Fruit fly (Drosophila melanogaster) whole organism, adult: ENCODE measurements around the gene Grx1.

Experiments
- CG11617 ChIP-seq: fragments of 200-800 bp; sonication (Bioruptor generic); optimal IDR thresholded peaks from 2 replicates; lab custom pipeline; 2017; ENCODE audit warnings: mild to moderate bottlenecking, missing biosample characterization, missing genetic modification reagents, missing genetic modification characterization
- CG12768 ChIP-seq: fragments of 200-800 bp; sonication (Bioruptor generic); optimal IDR thresholded peaks from 2 replicates; lab custom pipeline; 2017; ENCODE audit warnings: missing biosample characterization, missing genetic modification characterization, mild to moderate bottlenecking, moderate library complexity, missing genetic modification reagents
- CG14711 ChIP-seq: fragments of 200-800 bp; sonication (Bioruptor generic); optimal IDR thresholded peaks from 2 replicates; lab custom pipeline; 2018; ENCODE audit warnings: missing biosample characterization, mild to moderate bottlenecking, missing genetic modification characterization, moderate library complexity
- CG1620 ChIP-seq: fragments of 200-800 bp; sonication (Bioruptor generic); optimal IDR thresholded peaks from 2 replicates; lab custom pipeline; 2016; ENCODE audit warnings: missing biosample characterization, missing genetic modification characterization
- CG33017 ChIP-seq: fragments of 200-800 bp; sonication (Bioruptor generic); optimal IDR thresholded peaks from 2 replicates; lab custom pipeline; 2018; ENCODE audit warnings: missing biosample characterization, mild to moderate bottlenecking, missing genetic modification characterization, moderate library complexity
- CG5204 ChIP-seq: fragments of 200-800 bp; sonication (Bioruptor generic); optimal IDR thresholded peaks from 2 replicates; lab custom pipeline; 2016; ENCODE audit warnings: missing biosample characterization, missing genetic modification characterization
- CG7045 ChIP-seq: fragments of 200-800 bp; sonication (Bioruptor generic); optimal IDR thresholded peaks from 2 replicates; lab custom pipeline; 2017; ENCODE audit warnings: missing biosample characterization, mild to moderate bottlenecking, missing genetic modification characterization
- CG7101 ChIP-seq: fragments of 200-800 bp; sonication (Bioruptor generic); optimal IDR thresholded peaks from 2 replicates; lab custom pipeline; 2018; ENCODE audit warnings: missing biosample characterization, mild to moderate bottlenecking, missing genetic modification characterization, moderate library complexity
- Clk ChIP-seq: fragments of 200-800 bp; sonication (Bioruptor generic); optimal IDR thresholded peaks from 2 replicates; lab custom pipeline; 2017; ENCODE audit warnings: missing biosample characterization, missing genetic modification characterization
- Crg-1 ChIP-seq: fragments of 200-800 bp; sonication (Bioruptor generic); optimal IDR thresholded peaks from 2 replicates; lab custom pipeline; 2016; ENCODE audit warnings: missing biosample characterization, missing genetic modification characterization
- Hr96 ChIP-seq: fragments of 200-800 bp; sonication (Bioruptor generic); optimal IDR thresholded peaks from 2 replicates; lab custom pipeline; 2016; ENCODE audit warnings: missing biosample characterization, missing genetic modification characterization
- Mnt ChIP-seq: fragments of 200-800 bp; sonication (Bioruptor generic); optimal IDR thresholded peaks from 2 replicates; lab custom pipeline; 2016; ENCODE audit warnings: missing biosample characterization, mild to moderate bottlenecking, missing genetic modification characterization
- bab1 ChIP-seq: fragments of 200-800 bp; sonication (Bioruptor generic); optimal IDR thresholded peaks from 3 replicates; lab custom pipeline; 2019; ENCODE audit warnings: missing biosample characterization, mild to moderate bottlenecking, missing genetic modification characterization, moderate library complexity
- cic ChIP-seq: fragments of 200-800 bp; sonication (Bioruptor generic); optimal IDR thresholded peaks from 2 replicates; lab custom pipeline; 2017; ENCODE audit warnings: missing biosample characterization, mild to moderate bottlenecking, missing genetic modification characterization, moderate library complexity
- cnc ChIP-seq, 2 experiments: fragments of >200 bp; optimal IDR thresholded peaks; 2 replicates each; lab custom pipeline; 2017
- kay ChIP-seq: fragments of 200-800 bp; sonication (Bioruptor generic); peaks from one replicate; lab custom pipeline; 2016; ENCODE audit warnings: missing biosample characterization, missing genetic modification characterization, borderline replicate concordance
- ovo ChIP-seq: fragments of 200-800 bp; sonication (Bioruptor generic); optimal IDR thresholded peaks from 2 replicates; lab custom pipeline; 2016; ENCODE audit warnings: missing biosample characterization, missing genetic modification characterization
- pad ChIP-seq: fragments of 200-800 bp; sonication (Bioruptor generic); optimal IDR thresholded peaks from 3 replicates; lab custom pipeline; 2017; ENCODE audit warnings: missing biosample characterization, missing genetic modification characterization, mild to moderate bottlenecking, moderate library complexity, missing genetic modification reagents
- tj ChIP-seq: fragments of 200-800 bp; sonication (Bioruptor generic); optimal IDR thresholded peaks from 3 replicates; lab custom pipeline; 2017; ENCODE audit warnings: missing biosample characterization, mild to moderate bottlenecking, missing genetic modification characterization, moderate library complexity
- toe ChIP-seq: fragments of 200-800 bp; sonication (Bioruptor generic); optimal IDR thresholded peaks from 2 replicates; lab custom pipeline; 2016; ENCODE audit warnings: missing biosample characterization, missing genetic modification characterization

Grx1 gene

DNA sequence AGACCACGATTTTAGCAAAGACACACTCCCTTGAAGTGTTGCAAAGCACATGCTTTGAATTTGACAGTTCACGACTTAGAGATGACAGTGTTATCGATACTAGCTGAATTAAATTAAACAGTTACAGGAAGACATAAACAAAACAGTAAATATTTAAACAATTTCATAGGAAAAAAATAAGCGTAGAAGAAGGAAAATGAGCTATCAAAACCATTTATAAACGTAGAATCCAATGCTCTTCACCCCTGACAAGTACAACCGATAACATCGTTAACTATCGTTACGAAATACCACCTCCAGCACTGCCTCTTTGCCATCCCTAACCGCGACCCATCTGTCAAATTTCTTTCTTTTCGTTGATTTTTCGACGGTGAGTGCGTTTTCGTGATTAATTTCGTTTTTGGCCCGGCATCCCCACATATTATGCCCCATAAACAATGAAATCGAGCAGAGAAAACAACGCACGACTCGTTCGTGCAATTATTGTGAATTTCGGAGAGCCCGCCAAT, 29.8 kb downstream of the Grx1 start, which contains the start of gene RpL26:
Gene RpL26 (plus strand): TSS at position 106 of the 509 bp plus-strand sequence.
- peak; percentile 65 for TF ChIP-seq CG7045 (GFP tag; lab: Kevin White, UChicago)
- TF ChIP-seq pad (GFP tag; lab: Kevin White, UChicago), result peak; percentile 63
- peak; percentile 78 for TF ChIP-seq bab1 (GFP tag; lab: Kevin White, UChicago)
- TF ChIP-seq Clk (GFP tag; lab: Kevin White, UChicago), result peak; percentile 61
- TF ChIP-seq toe (GFP tag; lab: Kevin White, UChicago), result peak; percentile 94
- peak; percentile 93 for TF ChIP-seq CG1620
- TF ChIP-seq cic (GFP tag; lab: Kevin White, UChicago), result peak; percentile 25
- peak; percentile 89 for TF ChIP-seq Hr96 (GFP tag; lab: Kevin White, UChicago)
- TF ChIP-seq CG5204, result no peak
- TF ChIP-seq cnc (optimal IDR thresholded peaks at IDR 0.05; lab: Kevin White, UChicago), result no peak
- TF ChIP-seq CG12768, result peak; percentile 59
- TF ChIP-seq Mnt, result peak; percentile 83
- TF ChIP-seq Crg-1 (GFP tag; lab: Kevin White, UChicago), result peak; percentile 87
- no peak for TF ChIP-seq kay (GFP tag; lab: Kevin White, UChicago)
- TF ChIP-seq ovo (GFP tag; lab: Kevin White, UChicago), result peak; percentile 81
- peak; percentile 62 for TF ChIP-seq CG33017 (tag; lab: Kevin White, UChicago)
- TF ChIP-seq tj (GFP tag; lab: Kevin White, UChicago), result peak; percentile 64
- peak; percentile 86 for TF ChIP-seq CG11617 (GFP tag; lab: Kevin White, UChicago)
- TF ChIP-seq CG14711 (tag; lab: Kevin White, UChicago), result peak; percentile 48
- peak; percentile 84 for TF ChIP-seq CG7101 (tag; lab: Kevin White, UChicago)

DNA sequence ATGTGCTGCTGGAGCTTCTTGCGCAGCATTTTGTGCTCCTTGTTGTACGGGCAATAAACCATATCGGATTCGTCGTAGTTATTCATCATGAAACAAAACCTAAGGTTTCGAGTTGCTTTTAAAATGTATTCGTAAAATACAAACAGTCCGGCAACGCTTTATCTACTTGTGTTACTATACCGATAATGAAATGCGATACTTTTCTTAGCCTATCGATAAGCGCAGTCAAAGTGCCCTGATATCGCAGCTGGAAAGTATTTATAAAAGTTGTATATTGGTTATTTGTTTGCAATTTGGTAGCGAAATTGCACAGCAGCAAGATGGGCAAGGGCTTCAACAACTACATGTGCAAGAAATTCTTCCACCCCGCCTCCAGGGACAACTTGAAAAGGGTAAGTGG, 32.4 kb downstream of the Grx1 start, which contains the start of the genes arx and CG6843:
Gene arx (minus strand): TSS at position 144 of the 400 bp plus-strand sequence.
Gene CG6843 (plus strand): TSS at position 184 of the 400 bp plus-strand sequence.
- no peak for TF ChIP-seq ovo (GFP tag; lab: Kevin White, UChicago)
- peak; percentile 64 for TF ChIP-seq bab1 (GFP tag; lab: Kevin White, UChicago)
- TF ChIP-seq cnc (optimal IDR thresholded peaks at IDR 0.05; lab: Kevin White, UChicago), result no peak
- TF ChIP-seq Clk (GFP tag; lab: Kevin White, UChicago), result no peak
- TF ChIP-seq CG5204, result no peak
- TF ChIP-seq kay (GFP tag; lab: Kevin White, UChicago), result no peak
- TF ChIP-seq Crg-1 (GFP tag; lab: Kevin White, UChicago), result no peak
- TF ChIP-seq pad (GFP tag; lab: Kevin White, UChicago), result no peak
- no peak for TF ChIP-seq cic (GFP tag; lab: Kevin White, UChicago)
- TF ChIP-seq CG1620, result peak; percentile 9

DNA sequence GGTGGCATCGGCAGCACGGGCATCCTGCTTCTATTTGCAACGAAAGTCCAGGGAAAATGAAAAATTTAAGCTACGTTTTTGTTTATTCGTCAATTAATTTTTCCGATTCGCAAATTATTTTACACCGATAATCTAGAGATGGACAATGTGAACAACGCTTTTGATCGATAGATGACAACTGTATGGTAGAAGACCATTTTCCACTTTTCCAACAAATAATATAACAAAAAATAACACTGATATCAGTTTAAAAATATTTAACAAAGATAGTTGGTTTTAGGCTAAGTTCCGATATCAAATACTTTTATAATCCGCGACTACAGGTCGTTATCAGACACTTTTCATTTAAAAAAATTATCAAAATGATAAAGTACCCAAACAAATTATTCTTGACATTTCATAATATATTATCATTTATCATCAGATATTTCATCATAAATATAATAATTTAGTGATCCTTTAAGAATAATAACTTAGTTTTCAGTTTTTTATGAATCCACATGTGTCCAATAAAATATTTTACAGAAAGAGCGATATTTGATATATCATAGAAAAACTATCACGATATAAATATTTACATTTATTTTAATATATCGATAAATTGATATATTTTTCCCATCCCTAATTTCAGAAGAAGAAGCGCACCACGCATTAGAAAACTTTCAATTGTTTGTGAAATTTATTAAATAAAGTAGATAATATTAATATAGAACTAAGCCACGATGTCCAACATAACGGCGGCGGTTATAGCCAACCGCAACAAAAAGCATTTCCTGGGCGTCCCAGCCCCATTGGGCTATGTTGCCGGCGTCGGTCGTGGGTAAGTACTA, 36.0 kb downstream of the Grx1 start, which contains the start of the genes CSN1b and Prp6:
Gene CSN1b (minus strand): TSS at position 159 of the 830 bp plus-strand sequence.
Gene Prp6 (plus strand): TSS at position 601 of the 830 bp plus-strand sequence.
- TF ChIP-seq CG5204 (no peak), CG12768 (no peak), tj (GFP tag; lab: Kevin White, UChicago) (peak; percentile 12)

DNA sequence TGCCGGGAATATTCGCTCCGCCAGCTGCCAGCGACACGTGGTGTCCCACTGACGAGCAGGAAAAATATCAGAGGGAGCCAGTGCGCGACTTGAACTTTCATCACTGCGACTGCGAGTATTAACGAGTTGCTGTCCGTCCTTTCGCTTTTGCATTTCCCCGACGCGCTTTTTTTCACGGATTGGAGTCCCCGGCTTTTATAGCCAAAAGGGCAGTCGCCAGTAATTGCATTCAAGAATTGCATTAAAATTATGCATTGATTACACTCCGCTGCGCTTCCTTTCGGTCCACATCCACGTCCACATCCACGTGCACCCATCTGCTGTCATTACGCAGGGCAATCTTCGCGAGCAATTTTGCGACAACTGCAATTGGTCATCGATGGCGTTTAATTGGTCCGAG, 42.1 kb downstream of the Grx1 start, which contains the start of gene Ir75d:
Gene Ir75d (minus strand): TSS at position 101 of the 400 bp plus-strand sequence.
- TF ChIP-seq cnc (optimal IDR thresholded peaks at IDR 0.05; lab: Kevin White, UChicago) (no peak), cic (GFP tag; lab: Kevin White, UChicago) (no peak), ovo (GFP tag; lab: Kevin White, UChicago) (no peak), CG12768 (no peak), CG14711 (tag; lab: Kevin White, UChicago) (no peak), toe (GFP tag; lab: Kevin White, UChicago) (no peak), CG11617 (GFP tag; lab: Kevin White, UChicago) (no peak), CG5204 (no peak), CG1620 (no peak), kay (GFP tag; lab: Kevin White, UChicago) (no peak), CG7101 (tag; lab: Kevin White, UChicago) (no peak), tj (GFP tag; lab: Kevin White, UChicago) (no peak), Clk (GFP tag; lab: Kevin White, UChicago) (no peak), bab1 (GFP tag; lab: Kevin White, UChicago) (no peak), pad (GFP tag; lab: Kevin White, UChicago) (no peak), Crg-1 (GFP tag; lab: Kevin White, UChicago) (no peak)

DNA sequence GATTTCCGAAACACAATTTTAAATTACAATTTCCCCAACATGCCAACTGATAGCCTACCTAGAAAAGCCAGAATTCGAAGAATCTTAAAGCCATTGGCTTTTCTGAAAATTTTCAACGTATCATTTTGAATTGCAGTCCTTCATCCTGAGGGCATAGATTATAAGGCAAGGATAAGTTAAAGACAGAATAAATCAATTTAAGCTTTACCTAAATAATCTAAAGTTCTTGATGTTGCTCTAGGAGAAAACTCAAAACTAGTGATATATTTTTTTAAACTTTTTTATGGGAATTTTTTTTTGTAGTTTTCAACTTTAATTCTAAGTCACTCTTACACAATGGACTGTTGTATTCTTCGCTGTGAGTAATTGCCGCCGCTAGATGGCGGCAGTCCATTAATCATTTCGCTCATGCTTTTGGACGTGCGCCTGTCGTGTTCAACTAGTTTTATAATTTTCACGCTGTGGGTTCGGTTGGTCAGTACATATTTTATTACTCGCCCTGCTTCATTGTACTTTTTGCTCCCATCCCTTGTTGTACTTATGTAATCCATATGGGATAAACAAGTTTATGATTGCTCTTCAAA, 45.2 kb downstream of the Grx1 start, which contains the start of gene COX6AL2:
Gene COX6AL2 (minus strand): TSS at position 51 of the 584 bp plus-strand sequence.
- TF ChIP-seq CG14711 (tag; lab: Kevin White, UChicago) (no peak), Crg-1 (GFP tag; lab: Kevin White, UChicago) (no peak), Clk (GFP tag; lab: Kevin White, UChicago) (no peak), CG33017 (tag; lab: Kevin White, UChicago) (no peak), pad (GFP tag; lab: Kevin White, UChicago) (no peak), toe (GFP tag; lab: Kevin White, UChicago) (no peak), Hr96 (GFP tag; lab: Kevin White, UChicago) (no peak), ovo (GFP tag; lab: Kevin White, UChicago) (no peak), cic (GFP tag; lab: Kevin White, UChicago) (no peak), CG11617 (GFP tag; lab: Kevin White, UChicago) (no peak), CG5204 (no peak), cnc (optimal IDR thresholded peaks at IDR 0.05; lab: Kevin White, UChicago) (no peak), tj (GFP tag; lab: Kevin White, UChicago) (no peak), CG12768 (no peak), CG7045 (GFP tag; lab: Kevin White, UChicago) (no peak)
